Worm (Caenorhabditis elegans) whole organism, young adult: ENCODE measurements around the gene rpn-1.
A peak's percentile ranks its signal among the peaks of the same experiment; 100 is the strongest.

Experiments used
- B0261.1 ChIP-seq: sonication (generic microtip); optimal IDR thresholded peaks from 2 replicates; lab custom pipeline; 2016; ENCODE audit warnings: mild to moderate bottlenecking, missing genetic modification characterization, moderate library complexity, missing compliant biosample characterization
- C17E4.6 ChIP-seq: fragments of 200-800 bp; sonication (Bioruptor generic); IDR thresholded peaks from 2 replicates; pipeline ENCODE4 v1.3.6; 2022; ENCODE audit warnings: missing genetic modification reagents, missing genetic modification characterization, missing compliant biosample characterization
- D2030.7 ChIP-seq: fragments of 200-800 bp; sonication (Bioruptor generic); IDR thresholded peaks from 2 replicates; pipeline ENCODE4 v1.3.6; 2022; ENCODE audit warnings: missing genetic modification reagents, missing genetic modification characterization, missing compliant biosample characterization
- F10E7.11 ChIP-seq: sonication (generic microtip); optimal IDR thresholded peaks from 2 replicates; lab custom pipeline; 2017; ENCODE audit warnings: mild to moderate bottlenecking, missing genetic modification characterization, moderate library complexity, missing compliant biosample characterization
- F52B5.7 ChIP-seq: sonication (generic microtip); optimal IDR thresholded peaks from 2 replicates; lab custom pipeline; 2016; ENCODE audit warnings: mild to moderate bottlenecking, missing genetic modification characterization, missing compliant biosample characterization
- K12H6.12 ChIP-seq: fragments of 200-800 bp; sonication (Bioruptor generic); optimal IDR thresholded peaks from 2 replicates; lab custom pipeline; 2018; ENCODE audit warnings: mild to moderate bottlenecking, missing genetic modification characterization, missing compliant biosample characterization
- T26A5.8 ChIP-seq: sonication (generic microtip); optimal IDR thresholded peaks from 2 replicates; lab custom pipeline; 2016; ENCODE audit warnings: missing genetic modification characterization, missing compliant biosample characterization
- aptf-3 ChIP-seq: fragments of 200-800 bp; sonication (Bioruptor generic); IDR thresholded peaks from 2 replicates; pipeline ENCODE4 v1.3.6; 2022; ENCODE audit warnings: missing genetic modification characterization, missing compliant biosample characterization
- attf-5 ChIP-seq: fragments of 200-800 bp; sonication (Bioruptor generic); optimal IDR thresholded peaks from 2 replicates; lab custom pipeline; 2018; ENCODE audit warnings: mild to moderate bottlenecking, missing genetic modification characterization, missing compliant biosample characterization
- attf-6 ChIP-seq: fragments of 200-800 bp; sonication (Bioruptor generic); IDR thresholded peaks from 2 replicates; pipeline ENCODE4 v1.3.6; 2022; ENCODE audit warnings: missing genetic modification reagents, missing genetic modification characterization, missing compliant biosample characterization
- cebp-2 ChIP-seq: fragments of 200-800 bp; sonication (Bioruptor generic); IDR thresholded peaks from 2 replicates; pipeline ENCODE4 v1.3.6; 2022; ENCODE audit warnings: missing genetic modification characterization, missing compliant biosample characterization
- ceh-100 ChIP-seq: fragments of 200-800 bp; sonication (Bioruptor generic); IDR thresholded peaks from 2 replicates; pipeline ENCODE4 v1.3.6; 2022; ENCODE audit warnings: missing genetic modification reagents, missing genetic modification characterization, missing compliant biosample characterization
- ceh-79 ChIP-seq: sonication (generic microtip); optimal IDR thresholded peaks from 2 replicates; lab custom pipeline; 2017; ENCODE audit warnings: mild to moderate bottlenecking, missing genetic modification characterization, missing compliant biosample characterization
- ceh-91 ChIP-seq: fragments of 200-800 bp; sonication (Bioruptor generic); IDR thresholded peaks from 2 replicates; pipeline ENCODE4 v1.3.6; 2022; ENCODE audit warnings: missing genetic modification reagents, missing genetic modification characterization, missing compliant biosample characterization
- die-1 ChIP-seq: sonication (generic microtip); optimal IDR thresholded peaks from 2 replicates; lab custom pipeline; 2016; ENCODE audit warnings: missing genotype, mild to moderate bottlenecking, missing genetic modification characterization, missing compliant biosample characterization
- efl-1 ChIP-seq: fragments of 150-350 bp; optimal IDR thresholded peaks from 2 replicates; lab custom pipeline; 2014; ENCODE audit warnings: missing biosample characterization, missing genetic modification reagents, missing genetic modification characterization
- egl-44 ChIP-seq: fragments of 200-800 bp; sonication (Bioruptor generic); IDR thresholded peaks from 2 replicates; pipeline ENCODE4 v1.3.6; 2022; ENCODE audit warnings: missing genetic modification reagents, missing genetic modification characterization, missing compliant biosample characterization
- egrh-3 ChIP-seq: fragments of 200-800 bp; sonication (Bioruptor generic); IDR thresholded peaks from 2 replicates; pipeline ENCODE4 v1.3.6; 2022; ENCODE audit warnings: missing genetic modification reagents, missing genetic modification characterization, missing compliant biosample characterization
- ekl-4 ChIP-seq: fragments of 200-800 bp; sonication (Bioruptor generic); IDR thresholded peaks from 2 replicates; pipeline ENCODE4 v1.3.6; 2022; ENCODE audit warnings: missing genetic modification reagents, missing genetic modification characterization, missing compliant biosample characterization
- ets-4 ChIP-seq: fragments of 200-800 bp; sonication (Bioruptor generic); optimal IDR thresholded peaks from 2 replicates; lab custom pipeline; 2018; ENCODE audit warnings: mild to moderate bottlenecking, missing genetic modification characterization, missing compliant biosample characterization
- let-526 ChIP-seq: fragments of 200-800 bp; sonication (Bioruptor generic); IDR thresholded peaks from 2 replicates; pipeline ENCODE4 v1.3.6; 2022; ENCODE audit warnings: missing genetic modification reagents, missing genetic modification characterization, missing compliant biosample characterization
- let-607 ChIP-seq, 2 experiments: fragments of 200-800 bp in 1 of 2; sonication (Bioruptor generic) in 1 of 2; sonication (generic microtip) in 1 of 2; optimal IDR thresholded peaks; 2 replicates each; lab custom pipeline; 2016 to 2018; ENCODE audit warnings: mild to moderate bottlenecking in 2 of 2, missing compliant biosample characterization in 2 of 2, missing genetic modification characterization in 2 of 2, moderate library complexity in 2 of 2, missing genotype in 1 of 2
- lin-26 ChIP-seq: fragments of 200-800 bp; sonication (Bioruptor generic); IDR thresholded peaks from 2 replicates; pipeline ENCODE4 v1.3.6; 2022; ENCODE audit warnings: missing genetic modification reagents, missing genetic modification characterization, missing compliant biosample characterization
- lin-35 ChIP-seq, 3 experiments: fragments of 150-350 bp in 2 of 3; sonication (generic microtip) in 1 of 3; optimal IDR thresholded peaks; 2 replicates each; lab custom pipeline; 2014 to 2018; ENCODE audit warnings: missing biosample characterization in 3 of 3, missing genetic modification characterization in 3 of 3, missing genetic modification reagents in 3 of 3
- lin-54 ChIP-seq: fragments of 200-800 bp; sonication (Bioruptor generic); optimal IDR thresholded peaks from 2 replicates; lab custom pipeline; 2018; ENCODE audit warnings: mild to moderate bottlenecking, missing genetic modification characterization, missing compliant biosample characterization
- lir-1 ChIP-seq: fragments of 200-800 bp; sonication (Bioruptor generic); conservative IDR thresholded peaks from 2 replicates; pipeline ENCODE4 v1.3.6; 2022; ENCODE audit warnings: missing genetic modification reagents, missing genetic modification characterization, missing compliant biosample characterization
- lsl-1 ChIP-seq: fragments of 200-800 bp; sonication (Bioruptor generic); optimal IDR thresholded peaks from 2 replicates; lab custom pipeline; 2018; ENCODE audit warnings: mild to moderate bottlenecking, missing genetic modification characterization, moderate library complexity, missing compliant biosample characterization
- madf-10 ChIP-seq: sonication (generic microtip); optimal IDR thresholded peaks from 2 replicates; lab custom pipeline; 2016; ENCODE audit warnings: mild to moderate bottlenecking, missing genetic modification characterization, missing compliant biosample characterization
- madf-3 ChIP-seq: fragments of 200-800 bp; sonication (Bioruptor generic); IDR thresholded peaks from 2 replicates; pipeline ENCODE4 v1.3.6; 2022; ENCODE audit warnings: missing genetic modification reagents, missing genetic modification characterization, missing compliant biosample characterization
- madf-8 ChIP-seq: fragments of 200-800 bp; sonication (Bioruptor generic); conservative IDR thresholded peaks from 2 replicates; pipeline ENCODE4 v1.3.6; 2022; ENCODE audit warnings: missing genetic modification reagents, missing genetic modification characterization, missing compliant biosample characterization
- mcd-1 ChIP-seq: fragments of 200-800 bp; sonication (Bioruptor generic); IDR thresholded peaks from 2 replicates; pipeline ENCODE4 v1.3.6; 2022; ENCODE audit warnings: missing genetic modification reagents, missing genetic modification characterization, missing compliant biosample characterization
- mes-4 ChIP-seq: sonication (generic microtip); optimal IDR thresholded peaks from 2 replicates; lab custom pipeline; 2016; ENCODE audit warnings: missing genotype, missing genetic modification characterization, missing compliant biosample characterization
- nhr-80 ChIP-seq: sonication (generic microtip); optimal IDR thresholded peaks from 2 replicates; lab custom pipeline; 2016; ENCODE audit warnings: missing genetic modification characterization, missing compliant biosample characterization
- nhr-90 ChIP-seq: sonication (generic microtip); optimal IDR thresholded peaks from 2 replicates; lab custom pipeline; 2016; ENCODE audit warnings: missing genotype, mild to moderate bottlenecking, missing genetic modification characterization, missing compliant biosample characterization
- pbrm-1 ChIP-seq: fragments of 200-800 bp; sonication (Bioruptor generic); IDR thresholded peaks from 2 replicates; pipeline ENCODE4 v1.3.6; 2022; ENCODE audit warnings: missing genetic modification reagents, missing genetic modification characterization, missing compliant biosample characterization
- pha-4 ChIP-seq: fragments of 150-350 bp; sonication (generic microtip); optimal IDR thresholded peaks from 2 replicates; lab custom pipeline; 2014; ENCODE audit warnings: missing biosample characterization, missing genetic modification reagents, missing genetic modification characterization
- rcor-1 ChIP-seq: fragments of 200-800 bp; sonication (Bioruptor generic); IDR thresholded peaks from 2 replicates; pipeline ENCODE4 v1.3.6; 2022; ENCODE audit warnings: missing genetic modification reagents, missing genetic modification characterization, missing compliant biosample characterization
- rpc-1 ChIP-seq, 2 experiments: fragments of 150-350 bp in 1 of 2; sonication (generic microtip) in 1 of 2; optimal IDR thresholded peaks; 2 replicates each; lab custom pipeline; 2014 to 2018; ENCODE audit warnings: missing biosample characterization in 1 of 2, missing genetic modification characterization in 1 of 2, missing genetic modification reagents in 1 of 2, missing genotype in 1 of 2
- sdz-38 ChIP-seq: sonication (generic microtip); optimal IDR thresholded peaks from 2 replicates; lab custom pipeline; 2016; ENCODE audit warnings: missing genotype, missing genetic modification characterization, missing compliant biosample characterization
- snpc-3.4 ChIP-seq: sonication (generic microtip); optimal IDR thresholded peaks from 2 replicates; lab custom pipeline; 2017; ENCODE audit warnings: missing genetic modification characterization, mild to moderate bottlenecking, missing compliant biosample characterization, antibody characterized with exemption, moderate library complexity, missing genotype, missing genetic modification reagents
- snpc-4 ChIP-seq, 5 experiments: fragments of 150-350 bp in 1 of 5; sonication (generic microtip) in 4 of 5; optimal IDR thresholded peaks; 2 replicates each; lab custom pipeline; 2014 to 2018; ENCODE audit warnings: missing genetic modification characterization in 5 of 5, missing biosample characterization in 3 of 5, antibody characterized with exemption in 2 of 5, mild to moderate bottlenecking in 2 of 5, missing compliant biosample characterization in 2 of 5, missing genotype in 2 of 5, moderate library complexity in 2 of 5, missing genetic modification reagents in 1 of 5
- tbp1 ChIP-seq: fragments of 200-800 bp; sonication (Bioruptor generic); optimal IDR thresholded peaks from 2 replicates; lab custom pipeline; 2018; ENCODE audit warnings: mild to moderate bottlenecking, missing genetic modification characterization, missing compliant biosample characterization
- tbx-9 ChIP-seq: sonication (generic microtip); optimal IDR thresholded peaks from 2 replicates; lab custom pipeline; 2016; ENCODE audit warnings: borderline replicate concordance, missing genetic modification characterization, inconsistent platforms, missing compliant biosample characterization
- tlf-1 ChIP-seq: fragments of 200-800 bp; sonication (Bioruptor generic); optimal IDR thresholded peaks from 2 replicates; lab custom pipeline; 2018; ENCODE audit warnings: mild to moderate bottlenecking, missing genetic modification characterization, missing compliant biosample characterization
- xnd-1 ChIP-seq: sonication (generic microtip); optimal IDR thresholded peaks from 2 replicates; lab custom pipeline; 2016; ENCODE audit warnings: missing genotype, missing genetic modification reagents, missing genetic modification characterization, missing compliant biosample characterization
- zfh-2 ChIP-seq: fragments of 200-800 bp; sonication (Bioruptor generic); conservative IDR thresholded peaks from 2 replicates; pipeline ENCODE4 v1.3.6; 2022; ENCODE audit warnings: missing genetic modification reagents, missing genetic modification characterization, missing compliant biosample characterization
- ztf-22 ChIP-seq: fragments of 200-800 bp; sonication (Bioruptor generic); optimal IDR thresholded peaks from 2 replicates; lab custom pipeline; 2018; ENCODE audit warnings: mild to moderate bottlenecking, missing genetic modification characterization, moderate library complexity, missing compliant biosample characterization
- ztf-28 ChIP-seq: fragments of 200-800 bp; sonication (Bioruptor generic); IDR thresholded peaks from 2 replicates; pipeline ENCODE4 v1.3.6; 2022; ENCODE audit warnings: missing genetic modification reagents, missing genetic modification characterization, missing compliant biosample characterization

rpn-1 gene

ce11 chrIV:6919318-6919717 is 9.6 kb upstream of the rpn-1 start, which contains the start of gene ruvb-2 (continued):
- TF ChIP-seq efl-1 (GFP tag; lab: Kevin White, UChicago) (peak; percentile 58), D2030.7 (peak; percentile 51; the same call in 1 of the 2 replicates), madf-10 (tag; lab: Kevin White, UChicago) (no peak), snpc-3.4 (peak; percentile 63), let-607 (tag; optimal IDR thresholded peaks at IDR 0.05; lab: Kevin White, UChicago) (peak in 1 of 2 experiments; percentile 26), lir-1 (GFP tag; lab: Robert Waterston, UW) (0 out of 2 replicates have a peak, but pooled peaks have one; percentile 31), sdz-38 (tag; lab: Kevin White, UChicago) (no peak), ztf-28 (GFP tag; lab: Robert Waterston, UW) (no peak), attf-6 (GFP tag; lab: Robert Waterston, UW) (0 out of 2 replicates have a peak, but pooled peaks have one; percentile 19), ceh-100 (peak; percentile 26; the same call in 1 of the 2 replicates), rcor-1 (GFP tag; lab: Robert Waterston, UW) (peak; percentile 72), tbp1 (GFP tag; lab: Kevin White, UChicago) (peak; percentile 70), egrh-3 (GFP tag; lab: Robert Waterston, UW) (no peak), ceh-91 (peak; percentile 36), egl-44 (GFP tag; lab: Robert Waterston, UW) (no peak), ekl-4 (GFP tag; lab: Robert Waterston, UW) (peak; percentile 54; the same call in 1 of the 2 replicates), attf-5 (GFP tag; lab: Kevin White, UChicago) (peak; percentile 97), xnd-1 (tag; lab: Kevin White, UChicago) (peak; percentile 23), T26A5.8 (tag; lab: Kevin White, UChicago) (no peak), snpc-4 (GFP tag; optimal IDR thresholded peaks at IDR 0.05; lab: Kevin White, UChicago) (peak; percentile 74), snpc-4 (tag; optimal IDR thresholded peaks at IDR 0.05; lab: Kevin White, UChicago) (peak; percentile 79 to 91 (median 86)), pbrm-1 (GFP tag; lab: Robert Waterston, UW) (peak; percentile 70; the same call in 1 of the 2 replicates), nhr-80 (peak; percentile 56), lin-54 (GFP tag; lab: Kevin White, UChicago) (peak; percentile 91), ceh-79 (tag; lab: Kevin White, UChicago) (no peak), lin-35 (GFP tag; optimal IDR thresholded peaks at IDR 0.05; lab: Kevin White, UChicago) (peak in 1 of 3 experiments; percentile 81), tlf-1 (peak; percentile 53), madf-3 (no peak), F10E7.11 (no peak), K12H6.12 (peak; percentile 22), mcd-1 (GFP tag; lab: Robert Waterston, UW) (peak; percentile 83), lsl-1 (GFP tag; lab: Kevin White, UChicago) (peak; percentile 65), pha-4 (peak; percentile 49)

- TF ChIP-seq mes-4 (tag; lab: Kevin White, UChicago) (no peak), B0261.1 (no peak), madf-3 (0 out of 2 replicates have a peak, but pooled peaks have one; percentile 55), let-526 (no peak), tlf-1 (no peak), nhr-90 (tag; lab: Kevin White, UChicago) (no peak), aptf-3 (GFP tag; lab: Robert Waterston, UW) (no peak), madf-8 (GFP tag; lab: Robert Waterston, UW) (no peak), cebp-2 (GFP tag; lab: Robert Waterston, UW) (no peak), ceh-100 (no peak), lin-26 (GFP tag; lab: Robert Waterston, UW) (0 out of 2 replicates have a peak, but pooled peaks have one; percentile 49), tbx-9 (tag; lab: Kevin White, UChicago) (no peak), C17E4.6 (no peak), die-1 (tag; lab: Kevin White, UChicago) (no peak), mcd-1 (GFP tag; lab: Robert Waterston, UW) (no peak), zfh-2 (no peak), rpc-1 (optimal IDR thresholded peaks at IDR 0.05; lab: Kevin White, UChicago) (no peak), rpc-1 (tag; optimal IDR thresholded peaks at IDR 0.05; lab: Kevin White, UChicago) (no peak), ets-4 (GFP tag; lab: Kevin White, UChicago) (no peak), F52B5.7 (tag; lab: Kevin White, UChicago) (no peak), ztf-22 (GFP tag; lab: Kevin White, UChicago) (no peak)
These were observed 7.1 kb upstream of the rpn-1 start for ce11 chrIV:6916831-6917230.
